Fruit fly (Drosophila melanogaster) whole organism: ENCODE data around the gene Cnx99A.

Source experiments
- CG8478 ChIP-seq: fragments of >200 bp; optimal IDR thresholded peaks from 2 replicates; lab custom pipeline; 2018; ENCODE audit warnings: inconsistent platforms
- Dll ChIP-seq: fragments of >200 bp; optimal IDR thresholded peaks from 2 replicates; lab custom pipeline; 2017
- EcR ChIP-seq, 2 experiments: fragments of >200 bp; optimal IDR thresholded peaks; 2 replicates each; lab custom pipeline; 2017; ENCODE audit warnings: missing biosample characterization in 2 of 2, missing genetic modification characterization in 2 of 2, missing genetic modification reagents in 2 of 2
- pan ChIP-seq: fragments of >200 bp; optimal IDR thresholded peaks from 2 replicates; lab custom pipeline; 2017
- psq ChIP-seq: fragments of >200 bp; optimal IDR thresholded peaks from 2 replicates; lab custom pipeline; 2017

DNA sequence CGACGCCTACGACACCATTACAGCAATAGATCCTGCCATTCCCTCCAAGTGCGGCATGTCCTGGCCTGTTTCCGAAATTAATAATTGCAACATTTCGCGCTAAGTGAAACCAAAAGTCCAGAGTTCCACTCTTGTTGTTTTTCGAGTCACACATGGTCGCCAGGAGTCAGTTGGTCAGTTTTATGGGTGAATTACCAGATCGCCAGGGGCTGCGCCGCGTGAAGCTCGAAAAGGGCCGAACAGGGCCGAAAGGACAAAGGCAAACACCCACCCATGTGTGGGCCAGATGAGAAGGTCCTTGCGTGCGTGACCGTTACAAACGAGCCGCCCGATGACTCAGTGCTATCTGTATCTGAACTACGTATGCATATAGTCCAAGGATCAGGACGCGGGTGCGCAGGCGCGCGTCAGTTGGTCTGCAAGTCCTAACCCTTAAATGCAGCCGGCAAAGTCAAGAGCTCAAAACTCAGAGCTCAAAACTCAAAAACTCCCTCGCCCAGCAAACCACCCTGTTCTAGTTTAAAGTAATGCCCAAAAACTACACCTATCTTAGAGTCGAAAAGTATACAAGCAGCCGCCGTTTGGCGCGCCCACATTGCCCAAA lies 10.5 kb downstream of the Cnx99A start:
- TF ChIP-seq CG8478 (lab: Kevin White, UChicago) (no peak), EcR (GFP tag; optimal IDR thresholded peaks at IDR 0.05; lab: Kevin White, UChicago) (no peak), Dll (no peak), pan (lab: Kevin White, UChicago) (no peak), psq (lab: Kevin White, UChicago) (no peak)
